Worm (Caenorhabditis elegans): Measurements from ENCODE around the gene W09D6.5.

DNA sequence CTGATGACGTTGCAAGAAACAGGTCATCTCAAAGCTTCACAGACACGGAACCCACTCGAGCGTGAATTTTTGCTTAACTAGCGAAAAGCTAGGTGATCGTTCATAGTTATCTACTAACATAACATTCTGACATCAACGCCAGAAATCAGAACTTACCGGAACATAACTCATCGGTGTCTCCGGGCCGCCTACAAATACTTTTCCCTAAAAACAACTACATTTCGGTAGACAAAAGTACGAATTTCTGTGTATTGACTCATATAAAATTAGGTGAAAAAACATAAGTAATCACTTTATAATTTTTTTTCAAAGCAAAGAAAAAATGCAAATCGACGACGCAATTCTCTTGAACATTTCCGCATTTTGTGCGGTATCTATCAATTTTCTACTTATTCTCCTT, 14.1 kb upstream of the W09D6.5 start, which contains the start of gene str-261:
- TF ChIP-seq nfya-1 (tag; optimal IDR thresholded peaks at IDR 0.05; ENCODE audit: insufficient read depth) (no peak), elt-1 (tag; optimal IDR thresholded peaks at IDR 0.05) (no peak), ama-1 (optimal IDR thresholded peaks at IDR 0.05) (no peak), lsy-12 (tag; optimal IDR thresholded peaks at IDR 0.05) (no peak), nhr-77 (tag; optimal IDR thresholded peaks at IDR 0.05) (no peak), skn-1 (tag; optimal IDR thresholded peaks at IDR 0.05) (no peak)

Measured in whole organism, L3 larva.